Worm (Caenorhabditis elegans): ENCODE results near the gene F01D5.5.

The F01D5.5 gene

DNA sequence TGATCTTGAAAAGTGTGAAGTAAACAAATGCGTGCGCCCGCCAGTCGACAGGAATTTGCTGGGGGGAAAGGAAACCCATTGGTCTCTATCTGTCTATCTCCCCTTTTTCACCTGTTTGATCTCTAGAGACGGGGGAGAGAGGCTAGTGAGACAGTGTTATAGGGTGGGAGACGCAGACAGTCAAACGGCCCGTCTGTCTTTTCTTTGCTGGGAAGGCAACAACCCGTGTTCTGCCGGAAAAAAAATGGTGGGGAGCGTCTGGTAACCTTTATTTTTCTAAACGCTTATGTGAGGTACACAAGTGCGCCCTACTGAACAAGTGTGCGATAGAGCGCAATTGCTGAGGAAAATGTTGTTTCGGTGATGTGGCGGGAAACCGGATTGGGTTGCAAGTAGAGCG, 48.4 kb upstream of the F01D5.5 start (continued):
- TF ChIP-seq F22D6.2 (tag; optimal IDR thresholded peaks at IDR 0.05): no peak
- TF ChIP-seq cebp-1 (GFP tag; IDR thresholded peaks at IDR 0.05): no peak
- TF ChIP-seq cebp-1 (tag; optimal IDR thresholded peaks at IDR 0.05): peak; percentile 71
- 0 out of 2 replicates have a peak, but pooled peaks have one; percentile 33 for TF ChIP-seq C06A6.2 (GFP tag; conservative IDR thresholded peaks at IDR 0.05)
- no peak for TF ChIP-seq zim-3 (tag; optimal IDR thresholded peaks at IDR 0.05)
- TF ChIP-seq athp-1 (tag; optimal IDR thresholded peaks at IDR 0.05): no peak
- TF ChIP-seq repo-1 (tag; optimal IDR thresholded peaks at IDR 0.05): no peak
- TF ChIP-seq hmg-20 (GFP tag; IDR thresholded peaks at IDR 0.05): no peak
- TF ChIP-seq C17E4.6 (GFP tag; IDR thresholded peaks at IDR 0.05): no peak
- TF ChIP-seq B0261.1 (tag; optimal IDR thresholded peaks at IDR 0.05): no peak
- TF ChIP-seq nhr-27 (tag; optimal IDR thresholded peaks at IDR 0.05): no peak
- peak; percentile 50 for TF ChIP-seq madf-6 (GFP tag; IDR thresholded peaks at IDR 0.05)
- no peak for TF ChIP-seq F52B5.7 (tag; optimal IDR thresholded peaks at IDR 0.05)
- TF ChIP-seq ceh-100 (GFP tag; IDR thresholded peaks at IDR 0.05): 0 out of 2 replicates have a peak, but pooled peaks have one; percentile 21
- no peak for TF ChIP-seq ekl-4 (GFP tag; IDR thresholded peaks at IDR 0.05)
- no peak for TF ChIP-seq ztf-3 (GFP tag; optimal IDR thresholded peaks at IDR 0.05)
- no peak for TF ChIP-seq F57C9.4 (tag; optimal IDR thresholded peaks at IDR 0.05)
- no peak for TF ChIP-seq D2030.7 (GFP tag; IDR thresholded peaks at IDR 0.05)
- TF ChIP-seq ceh-27 (GFP tag; optimal IDR thresholded peaks at IDR 0.05): peak; percentile 42
- TF ChIP-seq atf-7 (tag; optimal IDR thresholded peaks at IDR 0.05): peak; percentile 48
- no peak for TF ChIP-seq madf-8 (GFP tag; conservative IDR thresholded peaks at IDR 0.05)
- no peak for TF ChIP-seq Y53G8AR.9 (GFP tag; conservative IDR thresholded peaks at IDR 0.05)
- TF ChIP-seq nfya-2 (GFP tag; IDR thresholded peaks at IDR 0.05): no peak
- no peak for TF ChIP-seq nhr-120 (GFP tag; IDR thresholded peaks at IDR 0.05)
- TF ChIP-seq lin-40 (tag; optimal IDR thresholded peaks at IDR 0.05): peak; percentile 68
- TF ChIP-seq snpc-1.3 (tag; optimal IDR thresholded peaks at IDR 0.05; ENCODE audit: insufficient read depth): no peak
- peak; percentile 51; the same call in 1 of the 2 replicates for TF ChIP-seq egrh-3 (GFP tag; IDR thresholded peaks at IDR 0.05)
- peak; percentile 82 for TF ChIP-seq dox-1 (GFP tag; IDR thresholded peaks at IDR 0.05)
- no peak for TF ChIP-seq sdz-38 (tag; optimal IDR thresholded peaks at IDR 0.05)
- TF ChIP-seq rcor-1 (GFP tag; IDR thresholded peaks at IDR 0.05): no peak
- TF ChIP-seq dpl-1 (GFP tag; optimal IDR thresholded peaks at IDR 0.05): no peak
- TF ChIP-seq madf-10 (tag; optimal IDR thresholded peaks at IDR 0.05): peak; percentile 13
- TF ChIP-seq pha-4 (tag; optimal IDR thresholded peaks at IDR 0.05): peak; percentile 81
- no peak for TF ChIP-seq F23B12.7 (tag; optimal IDR thresholded peaks at IDR 0.05; ENCODE audit: insufficient read depth)
- TF ChIP-seq tbp1 (GFP tag; optimal IDR thresholded peaks at IDR 0.05): peak; percentile 54
- TF ChIP-seq hrde-1 (tag; optimal IDR thresholded peaks at IDR 0.05; ENCODE audit: borderline replicate concordance): no peak
- TF ChIP-seq somi-1 (GFP tag; optimal IDR thresholded peaks at IDR 0.05): peak; percentile 75
- no peak for TF ChIP-seq hlh-12 (tag; optimal IDR thresholded peaks at IDR 0.05)
- TF ChIP-seq fkh-3 (tag; optimal IDR thresholded peaks at IDR 0.05): no peak

DNA sequence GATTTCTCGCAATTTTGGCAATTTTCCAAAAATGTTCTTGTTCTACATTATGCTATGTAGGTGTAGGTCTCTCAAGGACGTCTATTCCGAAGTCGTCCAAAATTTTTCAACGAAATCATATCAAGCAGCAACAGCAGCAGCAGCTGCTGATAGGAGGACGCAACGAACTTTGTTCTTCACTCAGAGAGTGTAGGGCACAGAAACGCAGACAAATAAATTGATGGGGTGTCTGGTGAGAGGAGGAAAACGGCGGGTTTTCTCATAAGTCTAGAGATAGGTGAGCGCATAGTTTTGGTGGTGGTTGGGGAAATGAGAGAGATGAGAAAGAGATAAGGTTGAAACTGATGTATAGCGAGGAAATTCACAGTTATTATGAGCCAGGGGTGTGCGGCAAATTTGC, 47.0 kb upstream of the F01D5.5 start:
- TF ChIP-seq lin-40 (tag; optimal IDR thresholded peaks at IDR 0.05) (peak; percentile 1), mcd-1 (GFP tag; IDR thresholded peaks at IDR 0.05) (peak; percentile 27; the same call in 1 of the 2 replicates), nhr-80 (tag; optimal IDR thresholded peaks at IDR 0.05) (peak; percentile 87), ZK185.1 (tag; optimal IDR thresholded peaks at IDR 0.05; ENCODE audit: poor library complexity, severe bottlenecking) (no peak), egrh-3 (GFP tag; IDR thresholded peaks at IDR 0.05) (peak; percentile 48; the same call in 1 of the 2 replicates), madf-3 (GFP tag; IDR thresholded peaks at IDR 0.05) (no peak), F39B2.1 (GFP tag; IDR thresholded peaks at IDR 0.05) (no peak), dox-1 (GFP tag; IDR thresholded peaks at IDR 0.05) (peak; percentile 62), rcor-1 (GFP tag; IDR thresholded peaks at IDR 0.05) (no peak), madf-8 (GFP tag; conservative IDR thresholded peaks at IDR 0.05) (no peak), snpc-4 (GFP tag; optimal IDR thresholded peaks at IDR 0.05) (no peak), snpc-4 (tag; optimal IDR thresholded peaks at IDR 0.05) (peak in 2 of 4 experiments; percentile 7 to 30)
